Worm (Caenorhabditis elegans) whole organism, late embryonic: ENCODE results near the gene twk-20.
A peak's percentile ranks its signal among the peaks of the same experiment; 100 is the strongest.

ENCODE experiments used
- C38D4.7 ChIP-seq: fragments of 200-800 bp; sonication (Bioruptor generic); optimal IDR thresholded peaks from 2 replicates; lab custom pipeline; 2018; ENCODE audit warnings: mild to moderate bottlenecking, missing genetic modification characterization, moderate library complexity, missing compliant biosample characterization
- F13H6.1 ChIP-seq: sonication (generic microtip); optimal IDR thresholded peaks from 2 replicates; lab custom pipeline; 2016; ENCODE audit warnings: missing genetic modification characterization, missing compliant biosample characterization
- K02D7.2 ChIP-seq: sonication (generic microtip); optimal IDR thresholded peaks from 2 replicates; lab custom pipeline; 2017; ENCODE audit warnings: mild to moderate bottlenecking, missing genetic modification characterization, missing compliant biosample characterization
- T23F11.4 ChIP-seq: fragments of 200-800 bp; sonication (Bioruptor generic); optimal IDR thresholded peaks from 2 replicates; lab custom pipeline; 2018; ENCODE audit warnings: mild to moderate bottlenecking, missing genetic modification characterization, missing compliant biosample characterization
- Y22D7AL.16 ChIP-seq: sonication (generic microtip); optimal IDR thresholded peaks from 2 replicates; lab custom pipeline; 2016; ENCODE audit warnings: missing genetic modification characterization, missing compliant biosample characterization
- ahr-1 ChIP-seq: sonication (generic microtip); optimal IDR thresholded peaks from 2 replicates; lab custom pipeline; 2016; ENCODE audit warnings: missing genetic modification characterization, missing compliant biosample characterization
- ama-1 ChIP-seq: fragments of 150-350 bp; optimal IDR thresholded peaks from 2 replicates; lab custom pipeline; 2014
- ceh-18 ChIP-seq: sonication (generic microtip); optimal IDR thresholded peaks from 2 replicates; lab custom pipeline; 2016; ENCODE audit warnings: missing genetic modification characterization, missing compliant biosample characterization
- ceh-19 ChIP-seq: fragments of 200-800 bp; sonication (Bioruptor generic); optimal IDR thresholded peaks from 2 replicates; lab custom pipeline; 2018; ENCODE audit warnings: mild to moderate bottlenecking, missing genetic modification characterization, missing compliant biosample characterization
- ceh-24 ChIP-seq: sonication (generic microtip); optimal IDR thresholded peaks from 2 replicates; lab custom pipeline; 2016; ENCODE audit warnings: mild to moderate bottlenecking, missing genetic modification characterization, missing compliant biosample characterization
- ceh-30 ChIP-seq: fragments of 150-350 bp; optimal IDR thresholded peaks from 2 replicates; lab custom pipeline; 2014; ENCODE audit warnings: missing biosample characterization, missing genetic modification characterization
- ceh-34 ChIP-seq: sonication (generic microtip); optimal IDR thresholded peaks from 2 replicates; lab custom pipeline; 2016; ENCODE audit warnings: mild to moderate bottlenecking, missing genetic modification characterization, missing compliant biosample characterization
- ceh-45 ChIP-seq: fragments of 200-800 bp; sonication (Bioruptor generic); IDR thresholded peaks from 2 replicates; pipeline ENCODE4 v1.3.6; 2022; ENCODE audit warnings: missing genetic modification reagents, missing genetic modification characterization, missing compliant biosample characterization
- ceh-6 ChIP-seq: fragments of 200-800 bp; sonication (Bioruptor generic); optimal IDR thresholded peaks from 2 replicates; lab custom pipeline; 2018; ENCODE audit warnings: mild to moderate bottlenecking, missing genetic modification characterization, missing compliant biosample characterization
- che-1 ChIP-seq: sonication (generic microtip); optimal IDR thresholded peaks from 2 replicates; lab custom pipeline; 2016; ENCODE audit warnings: mild to moderate bottlenecking, missing genetic modification characterization, missing compliant biosample characterization
- ets-4 ChIP-seq: sonication (generic microtip); optimal IDR thresholded peaks from 2 replicates; lab custom pipeline; 2016; ENCODE audit warnings: missing genetic modification characterization, missing compliant biosample characterization
- eyg-1 ChIP-seq: sonication (generic microtip); optimal IDR thresholded peaks from 2 replicates; lab custom pipeline; 2016; ENCODE audit warnings: missing genotype, missing genetic modification characterization, missing compliant biosample characterization
- fax-1 ChIP-seq: sonication (generic microtip); optimal IDR thresholded peaks from 2 replicates; lab custom pipeline; 2016; ENCODE audit warnings: missing genotype, missing genetic modification characterization, missing compliant biosample characterization
- fkh-10 ChIP-seq: fragments of 150-350 bp; optimal IDR thresholded peaks from 2 replicates; lab custom pipeline; 2014; ENCODE audit warnings: missing biosample characterization, missing genetic modification reagents, missing genetic modification characterization
- gmeb-2 ChIP-seq: sonication (generic microtip); optimal IDR thresholded peaks from 2 replicates; lab custom pipeline; 2016; ENCODE audit warnings: missing genetic modification characterization, inconsistent platforms, missing compliant biosample characterization
- hlh-13 ChIP-seq: fragments of 200-800 bp; sonication (Bioruptor generic); optimal IDR thresholded peaks from 2 replicates; lab custom pipeline; 2018; ENCODE audit warnings: mild to moderate bottlenecking, missing genetic modification characterization, missing compliant biosample characterization
- hlh-15 ChIP-seq: sonication (generic microtip); optimal IDR thresholded peaks from 2 replicates; lab custom pipeline; 2016; ENCODE audit warnings: missing genetic modification characterization, missing compliant biosample characterization
- hlh-30 ChIP-seq: sonication (generic microtip); optimal IDR thresholded peaks from 2 replicates; lab custom pipeline; 2017; ENCODE audit warnings: antibody characterized with exemption, missing genetic modification characterization, missing compliant biosample characterization; ENCODE audit not compliant: insufficient read depth
- hlh-6 ChIP-seq: sonication (generic microtip); optimal IDR thresholded peaks from 2 replicates; lab custom pipeline; 2016; ENCODE audit warnings: missing genotype, missing genetic modification characterization, missing compliant biosample characterization
- hlh-8 ChIP-seq: sonication (generic microtip); optimal IDR thresholded peaks from 2 replicates; lab custom pipeline; 2016; ENCODE audit warnings: missing genotype, missing genetic modification characterization, missing compliant biosample characterization
- madf-2 ChIP-seq: sonication (generic microtip); optimal IDR thresholded peaks from 2 replicates; lab custom pipeline; 2017; ENCODE audit warnings: missing genetic modification characterization, missing compliant biosample characterization
- mec-3 ChIP-seq: sonication (generic microtip); optimal IDR thresholded peaks from 2 replicates; lab custom pipeline; 2016; ENCODE audit warnings: borderline replicate concordance, missing genetic modification characterization, missing compliant biosample characterization
- nfya-1 ChIP-seq: sonication (generic microtip); optimal IDR thresholded peaks from 2 replicates; lab custom pipeline; 2017; ENCODE audit warnings: missing genetic modification characterization, mild to moderate bottlenecking, missing compliant biosample characterization, antibody characterized with exemption, moderate library complexity
- nhr-11 ChIP-seq: fragments of 150-350 bp; optimal IDR thresholded peaks from 2 replicates; lab custom pipeline; 2014; ENCODE audit warnings: missing biosample characterization, missing genetic modification characterization
- nhr-232 ChIP-seq: sonication (generic microtip); optimal IDR thresholded peaks from 2 replicates; lab custom pipeline; 2016; ENCODE audit warnings: missing genetic modification characterization, missing compliant biosample characterization
- npax-4 ChIP-seq: sonication (generic microtip); optimal IDR thresholded peaks from 2 replicates; lab custom pipeline; 2016; ENCODE audit warnings: missing genetic modification characterization, missing compliant biosample characterization
- pat-9 ChIP-seq: fragments of 200-800 bp; sonication (Bioruptor generic); optimal IDR thresholded peaks from 2 replicates; lab custom pipeline; 2018; ENCODE audit warnings: mild to moderate bottlenecking, missing genetic modification characterization, moderate library complexity, missing compliant biosample characterization
- pax-1 ChIP-seq: fragments of 150-350 bp; optimal IDR thresholded peaks from 2 replicates; lab custom pipeline; 2014; ENCODE audit warnings: missing biosample characterization, missing genetic modification characterization
- pha-2 ChIP-seq: sonication (generic microtip); optimal IDR thresholded peaks from 2 replicates; lab custom pipeline; 2017; ENCODE audit warnings: mild to moderate bottlenecking, missing genetic modification characterization, missing compliant biosample characterization
- pha-4 ChIP-seq: fragments of 150-350 bp; optimal IDR thresholded peaks from 2 replicates; lab custom pipeline; 2018; ENCODE audit warnings: missing biosample characterization, missing genetic modification reagents, missing genetic modification characterization
- pqm-1 ChIP-seq: sonication (generic microtip); optimal IDR thresholded peaks from 2 replicates; lab custom pipeline; 2016; ENCODE audit warnings: missing genetic modification characterization, missing compliant biosample characterization
- ref-2 ChIP-seq: sonication (generic microtip); optimal IDR thresholded peaks from 2 replicates; lab custom pipeline; 2016; ENCODE audit warnings: missing genetic modification characterization, missing compliant biosample characterization
- rnt-1 ChIP-seq: sonication (generic microtip); optimal IDR thresholded peaks from 2 replicates; lab custom pipeline; 2016; ENCODE audit warnings: missing genetic modification characterization, missing compliant biosample characterization
- sdc-2 ChIP-seq: sonication (generic microtip); optimal IDR thresholded peaks from 2 replicates; lab custom pipeline; 2016; ENCODE audit warnings: missing genotype, missing genetic modification characterization, missing compliant biosample characterization
- sox-2 ChIP-seq: fragments of 200-800 bp; sonication (Bioruptor generic); IDR thresholded peaks from 2 replicates; pipeline ENCODE4 v1.3.6; 2022; ENCODE audit warnings: missing genetic modification reagents, missing genetic modification characterization, missing compliant biosample characterization
- sox-4 ChIP-seq: sonication (generic microtip); optimal IDR thresholded peaks from 2 replicates; lab custom pipeline; 2017; ENCODE audit warnings: mild to moderate bottlenecking, missing genetic modification characterization, inconsistent platforms, missing compliant biosample characterization
- tbx-2 ChIP-seq: sonication (generic microtip); optimal IDR thresholded peaks from 2 replicates; lab custom pipeline; 2016; ENCODE audit warnings: missing genetic modification characterization, missing compliant biosample characterization
- tbx-7 ChIP-seq: sonication (generic microtip); optimal IDR thresholded peaks from 2 replicates; lab custom pipeline; 2016; ENCODE audit warnings: missing genotype, missing genetic modification characterization, missing compliant biosample characterization
- unc-3 ChIP-seq, 2 experiments: fragments of 200-800 bp in 1 of 2; sonication (Bioruptor generic) in 1 of 2; sonication (generic microtip) in 1 of 2; conservative IDR thresholded peaks in 1 of 2; optimal IDR thresholded peaks in 1 of 2; 2 replicates each; pipeline versions ENCODE4 v1.3.6 to Lab custom; 2016 to 2022; ENCODE audit warnings: missing compliant biosample characterization in 2 of 2, missing genetic modification characterization in 2 of 2, missing genetic modification reagents in 1 of 2
- unc-42 ChIP-seq: sonication (generic microtip); optimal IDR thresholded peaks from 2 replicates; lab custom pipeline; 2016; ENCODE audit warnings: missing genotype, missing genetic modification characterization, missing compliant biosample characterization
- unc-55 ChIP-seq: sonication (generic microtip); optimal IDR thresholded peaks from 2 replicates; lab custom pipeline; 2017; ENCODE audit warnings: missing biosample characterization, missing genetic modification reagents, missing genetic modification characterization
- ztf-16 ChIP-seq: sonication (generic microtip); optimal IDR thresholded peaks from 2 replicates; lab custom pipeline; 2017; ENCODE audit warnings: missing genetic modification characterization, missing compliant biosample characterization

twk-20 gene

ce11 chrX:13663641-13664633, 24.3 kb downstream of the twk-20 start, which contains the start of gene C04A11.5:
Gene C04A11.5 (plus strand): TSS chrX:13664583.
- TF ChIP-seq tbx-7 (tag; lab: Kevin White, UChicago) (no peak), ceh-6 (no peak), hlh-30 (tag; lab: Kevin White, UChicago) (no peak), pax-1 (no peak), madf-2 (no peak), sox-4 (tag; lab: Kevin White, UChicago) (no peak), ahr-1 (tag; lab: Kevin White, UChicago) (no peak), K02D7.2 (tag; lab: Kevin White, UChicago) (no peak), ceh-24 (tag; lab: Kevin White, UChicago) (no peak)

ce11 chrX:13665447-13665846, 25.8 kb downstream of the twk-20 start:
- peak; percentile 98 for TF ChIP-seq T23F11.4 (GFP tag; lab: Kevin White, UChicago)
- TF ChIP-seq ceh-6: peak; percentile 99
- peak; percentile 98 for TF ChIP-seq tbx-2 (tag; lab: Kevin White, UChicago)
- peak; percentile 97 for TF ChIP-seq hlh-8
- peak; percentile 96 for TF ChIP-seq pha-2 (tag; lab: Kevin White, UChicago)
- TF ChIP-seq sdc-2: peak; percentile 96
- peak; percentile 98 for TF ChIP-seq Y22D7AL.16 (tag; lab: Kevin White, UChicago)
- TF ChIP-seq ets-4 (tag; lab: Kevin White, UChicago): peak; percentile 93
- peak; percentile 99 for TF ChIP-seq ceh-30
- TF ChIP-seq gmeb-2 (tag; lab: Kevin White, UChicago): peak; percentile 99
- TF ChIP-seq npax-4 (tag; lab: Kevin White, UChicago): peak; percentile 97
- TF ChIP-seq pat-9 (tag; lab: Kevin White, UChicago): peak; percentile 98
- peak; percentile 98 for TF ChIP-seq rnt-1 (tag; lab: Kevin White, UChicago)
- TF ChIP-seq nfya-1 (tag; lab: Kevin White, UChicago): peak; percentile 88
- peak; percentile 99 for TF ChIP-seq unc-3 (GFP tag; conservative IDR thresholded peaks at IDR 0.05; lab: Robert Waterston, UW)
- peak; percentile 97 for TF ChIP-seq unc-3 (tag; optimal IDR thresholded peaks at IDR 0.05; lab: Kevin White, UChicago)
- TF ChIP-seq fax-1: peak; percentile 97
- peak; percentile 98 for TF ChIP-seq hlh-13
- TF ChIP-seq eyg-1 (tag; lab: Kevin White, UChicago): peak; percentile 99
- TF ChIP-seq F13H6.1 (tag; lab: Kevin White, UChicago): peak; percentile 97
- TF ChIP-seq hlh-6 (tag; lab: Kevin White, UChicago): peak; percentile 99
- TF ChIP-seq ztf-16: peak; percentile 98
- peak; percentile 93 for TF ChIP-seq fkh-10 (GFP tag; lab: Kevin White, UChicago)
- peak; percentile 98 for TF ChIP-seq ref-2 (tag; lab: Kevin White, UChicago)
- peak; percentile 94 for TF ChIP-seq mec-3 (tag; lab: Kevin White, UChicago)
- TF ChIP-seq K02D7.2 (tag; lab: Kevin White, UChicago): peak; percentile 99
- no peak for TF ChIP-seq ama-1 (lab: Kevin White, UChicago)
- TF ChIP-seq unc-55 (GFP tag; lab: Kevin White, UChicago): peak; percentile 41
- peak; percentile 90 for TF ChIP-seq unc-42 (tag; lab: Kevin White, UChicago)
- TF ChIP-seq nhr-232 (tag; lab: Kevin White, UChicago): peak; percentile 98
- peak; percentile 97 for TF ChIP-seq ceh-24 (tag; lab: Kevin White, UChicago)
- peak; percentile 97 for TF ChIP-seq che-1 (tag; lab: Kevin White, UChicago)
- TF ChIP-seq pha-4 (tag; lab: Kevin White, UChicago): no peak
- TF ChIP-seq hlh-15: peak; percentile 97
- TF ChIP-seq ceh-45 (GFP tag; lab: Robert Waterston, UW): peak; percentile 98
- TF ChIP-seq ceh-19 (GFP tag; lab: Kevin White, UChicago): peak; percentile 98
- peak; percentile 95 for TF ChIP-seq pqm-1 (tag; lab: Kevin White, UChicago)
- peak; percentile 97 for TF ChIP-seq sox-2 (GFP tag; lab: Robert Waterston, UW)
- TF ChIP-seq sox-4 (tag; lab: Kevin White, UChicago): peak; percentile 99
- peak; percentile 97 for TF ChIP-seq C38D4.7
- TF ChIP-seq ceh-18 (tag; lab: Kevin White, UChicago): peak; percentile 97
- TF ChIP-seq madf-2: peak; percentile 98
- peak; percentile 99 for TF ChIP-seq ceh-34
- no peak for TF ChIP-seq pax-1
- TF ChIP-seq nhr-11 (tag; lab: Kevin White, UChicago): no peak
